Worm (Caenorhabditis elegans) whole organism, L4 larva: Measurements from ENCODE around the gene C04F5.8.
A peak's percentile ranks its signal among the peaks of the same experiment; 100 is the strongest.

Experiments
- F10B5.3 ChIP-seq: sonication (generic microtip); optimal IDR thresholded peaks from 2 replicates; lab custom pipeline; 2016; ENCODE audit warnings: mild to moderate bottlenecking, missing genetic modification characterization, missing compliant biosample characterization
- F49E8.2 ChIP-seq: sonication (generic microtip); optimal IDR thresholded peaks from 2 replicates; lab custom pipeline; 2016; ENCODE audit warnings: missing compliant biosample characterization, mild to moderate bottlenecking, missing genetic modification characterization, borderline replicate concordance
- R02D3.7 ChIP-seq: fragments of 150-350 bp; sonication (generic microtip); optimal IDR thresholded peaks from 3 replicates; lab custom pipeline; 2014; ENCODE audit warnings: missing biosample characterization, missing genetic modification characterization
- T20F7.1 ChIP-seq: fragments of 200-800 bp; sonication (Bioruptor generic); optimal IDR thresholded peaks from 2 replicates; lab custom pipeline; 2018; ENCODE audit warnings: mild to moderate bottlenecking, missing genetic modification characterization, missing compliant biosample characterization
- T26A8.4 ChIP-seq: fragments of 200-800 bp; sonication (Bioruptor generic); IDR thresholded peaks from 2 replicates; pipeline ENCODE4 v1.3.6; 2022; ENCODE audit warnings: missing genetic modification characterization, missing compliant biosample characterization
- Y75B8A.6 ChIP-seq: fragments of 200-800 bp; sonication (Bioruptor generic); IDR thresholded peaks from 2 replicates; pipeline ENCODE4 v1.3.6; 2022; ENCODE audit warnings: missing genetic modification reagents, missing genetic modification characterization, missing compliant biosample characterization
- arid-1 ChIP-seq: fragments of 200-800 bp; sonication (Bioruptor generic); conservative IDR thresholded peaks from 2 replicates; pipeline ENCODE4 v1.3.6; 2022; ENCODE audit warnings: missing genetic modification reagents, missing genetic modification characterization, missing compliant biosample characterization
- ceh-44 ChIP-seq: fragments of 200-800 bp; sonication (Bioruptor generic); IDR thresholded peaks from 2 replicates; pipeline ENCODE4 v1.3.6; 2022; ENCODE audit warnings: missing genetic modification reagents, missing genetic modification characterization, missing compliant biosample characterization
- ctbp-1 ChIP-seq: fragments of 200-800 bp; sonication (Bioruptor generic); IDR thresholded peaks from 2 replicates; pipeline ENCODE4 v1.3.6; 2022; ENCODE audit warnings: missing genetic modification reagents, missing genetic modification characterization, missing compliant biosample characterization
- daf-16 ChIP-seq, 3 experiments: sonication (generic microtip); optimal IDR thresholded peaks; 2 replicates each; lab custom pipeline; 2016 to 2017; ENCODE audit warnings: missing genetic modification characterization in 3 of 3, missing genetic modification reagents in 3 of 3, mild to moderate bottlenecking in 2 of 3, missing compliant biosample characterization in 2 of 3, missing biosample characterization in 1 of 3, moderate library complexity in 1 of 3
- daf-19 ChIP-seq: fragments of 200-800 bp; sonication (Bioruptor generic); conservative IDR thresholded peaks from 2 replicates; pipeline ENCODE4 v1.3.6; 2022; ENCODE audit warnings: missing genetic modification characterization, missing compliant biosample characterization
- dmd-6 ChIP-seq: fragments of 200-800 bp; sonication (Bioruptor generic); IDR thresholded peaks from 2 replicates; pipeline ENCODE4 v1.3.6; 2022; ENCODE audit warnings: missing genetic modification reagents, missing genetic modification characterization, missing compliant biosample characterization
- duxl-1 ChIP-seq: sonication (generic microtip); optimal IDR thresholded peaks from 2 replicates; lab custom pipeline; 2016; ENCODE audit warnings: mild to moderate bottlenecking, missing genetic modification characterization, moderate library complexity, missing compliant biosample characterization; ENCODE audit not compliant: poor library complexity
- dve-1 ChIP-seq: sonication (generic microtip); optimal IDR thresholded peaks from 2 replicates; lab custom pipeline; 2017; ENCODE audit warnings: antibody characterized with exemption, mild to moderate bottlenecking, missing genetic modification characterization, missing compliant biosample characterization; ENCODE audit not compliant: insufficient read depth
- egl-27 ChIP-seq: sonication (generic microtip); optimal IDR thresholded peaks from 3 replicates; lab custom pipeline; 2017; ENCODE audit warnings: missing biosample characterization, missing genetic modification reagents, missing genetic modification characterization
- egl-43 ChIP-seq: fragments of 200-800 bp; sonication (Bioruptor generic); IDR thresholded peaks from 2 replicates; pipeline ENCODE4 v1.3.6; 2022; ENCODE audit warnings: missing genetic modification reagents, missing genetic modification characterization, missing compliant biosample characterization
- hlh-11 ChIP-seq: fragments of 200-800 bp; sonication (Bioruptor generic); optimal IDR thresholded peaks from 2 replicates; lab custom pipeline; 2018; ENCODE audit warnings: mild to moderate bottlenecking, missing genetic modification characterization, missing compliant biosample characterization
- hmg-1.1 ChIP-seq: fragments of 200-800 bp; sonication (Bioruptor generic); IDR thresholded peaks from 2 replicates; pipeline ENCODE4 v1.3.6; 2022; ENCODE audit warnings: missing genetic modification reagents, missing genetic modification characterization, missing compliant biosample characterization
- lim-7 ChIP-seq: fragments of 200-800 bp; sonication (Bioruptor generic); IDR thresholded peaks from 2 replicates; pipeline ENCODE4 v1.3.6; 2022; ENCODE audit warnings: missing genetic modification characterization, missing compliant biosample characterization
- lin-29 ChIP-seq: fragments of 200-800 bp; sonication (Bioruptor generic); IDR thresholded peaks from 2 replicates; pipeline ENCODE4 v1.3.6; 2022; ENCODE audit warnings: missing genetic modification reagents, missing genetic modification characterization, missing compliant biosample characterization
- lin-39 ChIP-seq: fragments of 150-350 bp; optimal IDR thresholded peaks from 2 replicates; lab custom pipeline; 2014; ENCODE audit warnings: missing biosample characterization, missing genetic modification reagents, missing genetic modification characterization
- lsy-2 ChIP-seq, 2 experiments: fragments of 150-350 bp in 1 of 2; sonication (generic microtip) in 1 of 2; optimal IDR thresholded peaks; 2 replicates each; lab custom pipeline; 2014 to 2017; ENCODE audit warnings: missing biosample characterization in 2 of 2, missing genetic modification characterization in 2 of 2
- mdl-1 ChIP-seq, 2 experiments: fragments of 150-350 bp in 1 of 2; sonication (generic microtip) in 1 of 2; optimal IDR thresholded peaks; 2 replicates each; lab custom pipeline; 2014 to 2017; ENCODE audit warnings: missing biosample characterization in 2 of 2, missing genetic modification characterization in 2 of 2
- nhr-11 ChIP-seq: fragments of 150-350 bp; optimal IDR thresholded peaks from 2 replicates; lab custom pipeline; 2014; ENCODE audit warnings: missing biosample characterization, missing genetic modification characterization
- nhr-237 ChIP-seq: sonication (generic microtip); optimal IDR thresholded peaks from 2 replicates; lab custom pipeline; 2017; ENCODE audit warnings: missing biosample characterization, missing genetic modification characterization
- nhr-28 ChIP-seq: fragments of 150-350 bp; optimal IDR thresholded peaks from 2 replicates; lab custom pipeline; 2014; ENCODE audit warnings: missing biosample characterization, missing genetic modification characterization
- nhr-42 ChIP-seq: fragments of 200-800 bp; sonication (Bioruptor generic); IDR thresholded peaks from 2 replicates; pipeline ENCODE4 v1.3.6; 2022; ENCODE audit warnings: missing genetic modification characterization, missing compliant biosample characterization
- nhr-48 ChIP-seq: sonication (generic microtip); optimal IDR thresholded peaks from 2 replicates; lab custom pipeline; 2016; ENCODE audit warnings: mild to moderate bottlenecking, missing genetic modification characterization, missing compliant biosample characterization
- nhr-77 ChIP-seq: fragments of 150-350 bp; optimal IDR thresholded peaks from 2 replicates; lab custom pipeline; 2014; ENCODE audit warnings: missing biosample characterization, missing genetic modification characterization
- php-3 ChIP-seq: fragments of 200-800 bp; sonication (Bioruptor generic); IDR thresholded peaks from 2 replicates; pipeline ENCODE4 v1.3.6; 2022; ENCODE audit warnings: missing genetic modification reagents, missing genetic modification characterization, missing compliant biosample characterization
- pqm-1 ChIP-seq: sonication (generic microtip); optimal IDR thresholded peaks from 2 replicates; lab custom pipeline; 2017; ENCODE audit warnings: missing biosample characterization, missing genetic modification characterization
- saeg-2 ChIP-seq: fragments of 200-800 bp; sonication (Bioruptor generic); IDR thresholded peaks from 2 replicates; pipeline ENCODE4 v1.3.6; 2022; ENCODE audit warnings: missing genetic modification reagents, missing genetic modification characterization, missing compliant biosample characterization
- spr-1 ChIP-seq: sonication (generic microtip); optimal IDR thresholded peaks from 2 replicates; lab custom pipeline; 2016; ENCODE audit warnings: mild to moderate bottlenecking, missing genetic modification characterization, missing compliant biosample characterization
- unc-39 ChIP-seq: sonication (generic microtip); optimal IDR thresholded peaks from 2 replicates; lab custom pipeline; 2017; ENCODE audit warnings: missing biosample characterization, missing genetic modification characterization
- unc-62 ChIP-seq, 3 experiments: fragments of 150-350 bp in 1 of 3; sonication (generic microtip); optimal IDR thresholded peaks in 2 of 3; peaks in 1 of 3; 1 replicate in 1 of 3; 2 replicates in 2 of 3; lab custom pipeline; 2014 to 2017; ENCODE audit warnings: missing biosample characterization in 3 of 3, missing genetic modification characterization in 3 of 3, missing genetic modification reagents in 3 of 3, missing genotype in 1 of 3
- zfp-3 ChIP-seq: fragments of 200-800 bp; sonication (Bioruptor generic); conservative IDR thresholded peaks from 2 replicates; pipeline ENCODE4 v1.3.6; 2022; ENCODE audit warnings: missing genetic modification reagents, missing genetic modification characterization, missing compliant biosample characterization
- ztf-11 ChIP-seq: fragments of 150-350 bp; optimal IDR thresholded peaks from 2 replicates; lab custom pipeline; 2014; ENCODE audit warnings: missing biosample characterization, missing genetic modification characterization
- ztf-7 ChIP-seq: fragments of 150-350 bp; optimal IDR thresholded peaks from 2 replicates; lab custom pipeline; 2014; ENCODE audit warnings: missing biosample characterization, missing genetic modification characterization

The C04F5.8 gene

ce11 chrV:5080853-5081338 is 32.7 kb downstream of the C04F5.8 start, which contains the start of gene Y58A7A.3 (continued):
- TF ChIP-seq spr-1 (tag; lab: Kevin White, UChicago) (no peak), dve-1 (tag; lab: Kevin White, UChicago) (peak; percentile 57), unc-39 (tag; lab: Kevin White, UChicago) (no peak), ctbp-1 (no peak)

ce11 chrV:5072082-5072481 is 41.5 kb downstream of the C04F5.8 start, which contains the start of gene Y58A7A.2:
Gene Y58A7A.2, minus strand, starts transcription at chrV:5072182.
- TF ChIP-seq lim-7 (GFP tag; lab: Robert Waterston, UW), result no peak
- no peak for TF ChIP-seq arid-1 (GFP tag; lab: Robert Waterston, UW)
- TF ChIP-seq saeg-2 (GFP tag; lab: Robert Waterston, UW), result no peak
- no peak for TF ChIP-seq F10B5.3 (tag; lab: Kevin White, UChicago)
- no peak for TF ChIP-seq ztf-11 (tag; lab: Kevin White, UChicago)
- no peak for TF ChIP-seq F49E8.2 (tag; lab: Kevin White, UChicago)
- TF ChIP-seq nhr-42 (GFP tag; lab: Robert Waterston, UW), result no peak
- no peak for TF ChIP-seq duxl-1 (tag; lab: Kevin White, UChicago)
- TF ChIP-seq nhr-237 (tag; lab: Kevin White, UChicago), result no peak
- TF ChIP-seq dve-1 (tag; lab: Kevin White, UChicago), result no peak
- no peak for TF ChIP-seq nhr-48 (tag; lab: Kevin White, UChicago)
- no peak for TF ChIP-seq lin-39 (tag; lab: Kevin White, UChicago)
- TF ChIP-seq egl-43 (GFP tag; lab: Robert Waterston, UW), result no peak
- no peak for TF ChIP-seq egl-27 (tag; lab: Kevin White, UChicago)
- TF ChIP-seq R02D3.7, result no peak
- TF ChIP-seq hmg-1.1 (GFP tag; lab: Robert Waterston, UW), result no peak
- no peak for TF ChIP-seq nhr-11 (tag; lab: Kevin White, UChicago)

ce11 chrV:5069440-5069839 is 44.1 kb downstream of the C04F5.8 start, which contains the start of gene Y58A7A.1:
Gene Y58A7A.1, minus strand, starts transcription at chrV:5069540.
- TF ChIP-seq dmd-6 (no peak), T26A8.4 (GFP tag; lab: Robert Waterston, UW) (no peak), hmg-1.1 (GFP tag; lab: Robert Waterston, UW) (no peak), php-3 (GFP tag; lab: Robert Waterston, UW) (no peak), Y75B8A.6 (no peak), daf-19 (GFP tag; lab: Robert Waterston, UW) (no peak), nhr-42 (GFP tag; lab: Robert Waterston, UW) (no peak), dve-1 (tag; lab: Kevin White, UChicago) (no peak), ceh-44 (GFP tag; lab: Robert Waterston, UW) (no peak), nhr-237 (tag; lab: Kevin White, UChicago) (no peak)

ce11 chrV:5067390-5067789 is 46.2 kb downstream of the C04F5.8 start:
- TF ChIP-seq T20F7.1 (GFP tag; lab: Kevin White, UChicago), result peak; percentile 41
- peak; percentile 84 for TF ChIP-seq nhr-28 (tag; lab: Kevin White, UChicago)
- TF ChIP-seq nhr-77 (tag; lab: Kevin White, UChicago), result peak; percentile 47
- TF ChIP-seq dve-1 (tag; lab: Kevin White, UChicago), result peak; percentile 70
- no peak for TF ChIP-seq zfp-3
- TF ChIP-seq dmd-6, result peak; percentile 57
- no peak for TF ChIP-seq lin-29 (GFP tag; lab: Robert Waterston, UW)
- peak; percentile 43 for TF ChIP-seq hlh-11 (tag; lab: Kevin White, UChicago)
- no peak for TF ChIP-seq egl-27 (tag; lab: Kevin White, UChicago)
- no peak for TF ChIP-seq ztf-7 (tag; lab: Kevin White, UChicago)
- peak in 1 of 2 experiments; percentile 28 for TF ChIP-seq mdl-1 (tag; optimal IDR thresholded peaks at IDR 0.05; lab: Kevin White, UChicago)
- TF ChIP-seq daf-16 (GFP tag; optimal IDR thresholded peaks at IDR 0.05; lab: Kevin White, UChicago), result no peak
- TF ChIP-seq daf-16 (tag; optimal IDR thresholded peaks at IDR 0.05; lab: Kevin White, UChicago), result peak; percentile 72
- TF ChIP-seq lsy-2 (tag; optimal IDR thresholded peaks at IDR 0.05; lab: Kevin White, UChicago), result peak in 1 of 2 experiments; percentile 26
- peak; percentile 89 for TF ChIP-seq pqm-1 (tag; lab: Kevin White, UChicago)
- no peak for TF ChIP-seq unc-62 (GFP tag; optimal IDR thresholded peaks at IDR 0.05 in 1 of 2; lab: Kevin White, UChicago)
- TF ChIP-seq unc-62 (tag; optimal IDR thresholded peaks at IDR 0.05; lab: Kevin White, UChicago), result no peak
- TF ChIP-seq php-3 (GFP tag; lab: Robert Waterston, UW), result peak; percentile 57; the same call in 1 of the 2 replicates
- TF ChIP-seq, all 104 proteins: peak for 11
